Worm (Caenorhabditis elegans) whole organism, L1 larva: ENCODE data around the gene T16H12.3.

Experiments used
- C04F5.9 ChIP-seq: sonication (generic microtip); optimal IDR thresholded peaks from 2 replicates; lab custom pipeline; 2016; ENCODE audit warnings: missing genetic modification characterization, missing compliant biosample characterization
- C34B4.2 ChIP-seq: sonication (generic microtip); optimal IDR thresholded peaks from 2 replicates; lab custom pipeline; 2017; ENCODE audit warnings: mild to moderate bottlenecking, missing genetic modification characterization, missing compliant biosample characterization
- F16B12.6 ChIP-seq: fragments of 150-350 bp; optimal IDR thresholded peaks from 2 replicates; lab custom pipeline; 2014; ENCODE audit warnings: missing biosample characterization, missing genetic modification characterization
- Y116A8C.19 ChIP-seq: sonication (generic microtip); optimal IDR thresholded peaks from 2 replicates; lab custom pipeline; 2016; ENCODE audit warnings: missing compliant biosample characterization, missing genetic modification characterization, borderline replicate concordance
- aha-1 ChIP-seq: fragments of 150-350 bp; optimal IDR thresholded peaks from 2 replicates; lab custom pipeline; 2014; ENCODE audit warnings: missing biosample characterization, missing genetic modification characterization
- aly-2 ChIP-seq: fragments of 150-350 bp; optimal IDR thresholded peaks from 2 replicates; lab custom pipeline; 2014; ENCODE audit warnings: missing biosample characterization, missing genetic modification characterization
- ceh-90 ChIP-seq: sonication (generic microtip); optimal IDR thresholded peaks from 2 replicates; lab custom pipeline; 2016; ENCODE audit warnings: missing genetic modification characterization, missing compliant biosample characterization
- ces-1 ChIP-seq: fragments of 150-350 bp; optimal IDR thresholded peaks from 2 replicates; lab custom pipeline; 2014; ENCODE audit warnings: missing biosample characterization, missing genetic modification reagents, missing genetic modification characterization
- dpl-1 ChIP-seq, 3 experiments: fragments of 150-350 bp in 2 of 3; sonication (generic microtip) in 1 of 3; optimal IDR thresholded peaks; 2 replicates each; lab custom pipeline; 2014 to 2017; ENCODE audit warnings: missing biosample characterization in 3 of 3, missing genetic modification characterization in 3 of 3, missing genetic modification reagents in 3 of 3
- efl-1 ChIP-seq, 4 experiments: fragments of 150-350 bp; optimal IDR thresholded peaks in 3 of 4; peaks in 1 of 4; 1 replicate in 1 of 4; 2 replicates in 3 of 4; lab custom pipeline; 2014; ENCODE audit warnings: missing biosample characterization in 2 of 4, missing genetic modification characterization in 2 of 4, missing genetic modification reagents in 2 of 4
- egl-13 ChIP-seq: sonication (generic microtip); optimal IDR thresholded peaks from 2 replicates; lab custom pipeline; 2016; ENCODE audit warnings: missing genotype, missing genetic modification reagents, missing genetic modification characterization, missing compliant biosample characterization
- egl-27 ChIP-seq, 2 experiments: fragments of 150-350 bp in 1 of 2; sonication (generic microtip); optimal IDR thresholded peaks; 3 replicates each; lab custom pipeline; 2017 to 2018; ENCODE audit warnings: missing biosample characterization in 2 of 2, missing genetic modification characterization in 2 of 2, missing genetic modification reagents in 2 of 2
- fkh-4 ChIP-seq: sonication (generic microtip); optimal IDR thresholded peaks from 2 replicates; lab custom pipeline; 2016; ENCODE audit warnings: missing compliant biosample characterization, missing genetic modification characterization, borderline replicate concordance
- grh-1 ChIP-seq: fragments of 200-800 bp; sonication (Bioruptor generic); IDR thresholded peaks from 2 replicates; pipeline ENCODE4 v1.3.6; 2022; ENCODE audit warnings: missing genetic modification reagents, missing genetic modification characterization, missing compliant biosample characterization
- hlh-17 ChIP-seq: fragments of 200-800 bp; sonication (Bioruptor generic); optimal IDR thresholded peaks from 2 replicates; lab custom pipeline; 2018; ENCODE audit warnings: missing genetic modification characterization, mild to moderate bottlenecking, missing compliant biosample characterization, moderate library complexity, borderline replicate concordance
- isw-1 ChIP-seq: fragments of 200-800 bp; sonication (Bioruptor generic); IDR thresholded peaks from 2 replicates; pipeline ENCODE4 v1.3.6; 2022; ENCODE audit warnings: missing genetic modification characterization, missing compliant biosample characterization
- jun-1 ChIP-seq: fragments of 150-350 bp; optimal IDR thresholded peaks from 2 replicates; lab custom pipeline; 2014; ENCODE audit warnings: missing biosample characterization, missing genetic modification reagents, missing genetic modification characterization
- lin-13 ChIP-seq: fragments of 150-350 bp; optimal IDR thresholded peaks from 2 replicates; lab custom pipeline; 2014; ENCODE audit warnings: missing biosample characterization, missing genetic modification reagents, missing genetic modification characterization
- lin-14 ChIP-seq: fragments of 200-800 bp; sonication (Bioruptor generic); optimal IDR thresholded peaks from 2 replicates; lab custom pipeline; 2018; ENCODE audit warnings: mild to moderate bottlenecking, missing genetic modification characterization, moderate library complexity, missing compliant biosample characterization
- lin-35 ChIP-seq, 2 experiments: fragments of 150-350 bp; optimal IDR thresholded peaks; 2 replicates each; lab custom pipeline; 2014; ENCODE audit warnings: missing biosample characterization in 2 of 2, missing genetic modification characterization in 2 of 2, missing genetic modification reagents in 2 of 2
- lin-39 ChIP-seq: fragments of 150-350 bp; optimal IDR thresholded peaks from 2 replicates; lab custom pipeline; 2014; ENCODE audit warnings: missing biosample characterization, missing genetic modification reagents, missing genetic modification characterization
- mab-9 ChIP-seq: fragments of 200-800 bp; sonication (Bioruptor generic); IDR thresholded peaks from 2 replicates; pipeline ENCODE4 v1.3.6; 2022; ENCODE audit warnings: missing genetic modification reagents, missing genetic modification characterization, missing compliant biosample characterization
- mep-1 ChIP-seq: fragments of 150-350 bp; optimal IDR thresholded peaks from 2 replicates; lab custom pipeline; 2014; ENCODE audit warnings: missing biosample characterization, missing genetic modification characterization
- nhr-11 ChIP-seq: fragments of 150-350 bp; optimal IDR thresholded peaks from 2 replicates; lab custom pipeline; 2014; ENCODE audit warnings: missing biosample characterization, missing genetic modification characterization
- nhr-19 ChIP-seq: fragments of 200-800 bp; sonication (Bioruptor generic); conservative IDR thresholded peaks from 2 replicates; pipeline ENCODE4 v1.3.6; 2022; ENCODE audit warnings: missing genetic modification characterization, missing compliant biosample characterization
- nhr-20 ChIP-seq: sonication (generic microtip); optimal IDR thresholded peaks from 2 replicates; lab custom pipeline; 2016; ENCODE audit warnings: mild to moderate bottlenecking, missing genetic modification characterization, missing compliant biosample characterization
- nhr-237 ChIP-seq: fragments of 150-350 bp; optimal IDR thresholded peaks from 2 replicates; lab custom pipeline; 2014; ENCODE audit warnings: missing biosample characterization, missing genetic modification characterization
- nhr-28 ChIP-seq: fragments of 150-350 bp; optimal IDR thresholded peaks from 2 replicates; lab custom pipeline; 2014; ENCODE audit warnings: missing biosample characterization, missing genetic modification characterization
- nhr-85 ChIP-seq: sonication (generic microtip); peaks from one replicate; lab custom pipeline; 2016; ENCODE audit warnings: missing genetic modification characterization, inconsistent platforms, missing compliant biosample characterization
- pax-3 ChIP-seq: fragments of 200-800 bp; sonication (Bioruptor generic); optimal IDR thresholded peaks from 2 replicates; lab custom pipeline; 2018; ENCODE audit warnings: mild to moderate bottlenecking, missing genetic modification characterization, moderate library complexity, missing compliant biosample characterization
- snu-23 ChIP-seq: sonication (generic microtip); optimal IDR thresholded peaks from 2 replicates; lab custom pipeline; 2016; ENCODE audit warnings: missing genetic modification characterization, missing compliant biosample characterization
- sup-37 ChIP-seq: fragments of 200-800 bp; sonication (Bioruptor generic); optimal IDR thresholded peaks from 2 replicates; lab custom pipeline; 2018; ENCODE audit warnings: mild to moderate bottlenecking, missing genetic modification characterization, missing compliant biosample characterization
- tbx-2 ChIP-seq: sonication (generic microtip); optimal IDR thresholded peaks from 2 replicates; lab custom pipeline; 2016; ENCODE audit warnings: missing genetic modification characterization, missing compliant biosample characterization
- unc-30 ChIP-seq: sonication (generic microtip); optimal IDR thresholded peaks from 2 replicates; lab custom pipeline; 2017; ENCODE audit warnings: missing biosample characterization, missing genetic modification characterization
- vab-15 ChIP-seq: sonication (generic microtip); optimal IDR thresholded peaks from 2 replicates; lab custom pipeline; 2017; ENCODE audit warnings: missing genotype, mild to moderate bottlenecking, missing genetic modification characterization, missing compliant biosample characterization
- xbp-1 ChIP-seq: sonication (generic microtip); optimal IDR thresholded peaks from 2 replicates; lab custom pipeline; 2016; ENCODE audit warnings: missing genetic modification characterization, missing compliant biosample characterization
- ztf-11 ChIP-seq, 2 experiments: sonication (generic microtip); optimal IDR thresholded peaks; 2 replicates each; lab custom pipeline; 2016 to 2017; ENCODE audit warnings: missing genetic modification characterization in 2 of 2, missing biosample characterization in 1 of 2, missing compliant biosample characterization in 1 of 2
- ztf-4 ChIP-seq: fragments of 150-350 bp; optimal IDR thresholded peaks from 2 replicates; lab custom pipeline; 2014; ENCODE audit warnings: missing biosample characterization, missing genetic modification characterization

Gene T16H12.3

DNA sequence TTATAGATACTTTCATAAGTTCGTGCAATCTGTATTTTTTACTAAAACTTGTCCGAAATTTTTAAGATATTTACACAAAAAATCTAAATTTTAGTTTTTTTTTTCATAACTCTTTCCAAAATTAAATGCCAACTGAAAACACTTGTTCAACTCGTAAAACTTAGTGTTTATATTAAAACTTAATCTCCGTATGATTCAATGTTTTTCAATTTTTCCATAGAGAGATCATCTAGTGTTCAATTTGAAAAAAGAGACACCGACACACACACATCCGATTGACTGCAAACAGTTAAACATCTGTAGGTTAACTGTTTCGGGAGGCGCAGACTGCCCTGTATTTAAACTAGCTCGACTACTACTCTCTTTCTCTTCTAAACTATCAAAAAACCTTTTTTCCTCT, 25.9 kb upstream of the T16H12.3 start, which contains the start of gene T16H12.9:
T16H12.9 (plus strand) TSS at position 301 of the 400 bp plus-strand sequence.
- TF ChIP-seq nhr-19 (GFP tag; lab: Robert Waterston, UW) (no peak), nhr-28 (no peak), fkh-4 (tag; lab: Kevin White, UChicago) (no peak), mep-1 (tag; lab: Kevin White, UChicago) (no peak), jun-1 (tag; lab: Kevin White, UChicago) (no peak), Y116A8C.19 (tag; lab: Kevin White, UChicago) (no peak), aha-1 (no peak), nhr-11 (tag; lab: Kevin White, UChicago) (no peak), F16B12.6 (tag; lab: Kevin White, UChicago) (no peak), lin-39 (no peak), nhr-237 (no peak), xbp-1 (no peak), aly-2 (tag; lab: Kevin White, UChicago) (no peak), tbx-2 (no peak), egl-27 (tag; optimal IDR thresholded peaks at IDR 0.05; lab: Kevin White, UChicago) (no peak), unc-30 (tag; lab: Kevin White, UChicago) (no peak), sup-37 (GFP tag; lab: Kevin White, UChicago) (no peak), ztf-4 (tag; lab: Kevin White, UChicago) (no peak)

DNA sequence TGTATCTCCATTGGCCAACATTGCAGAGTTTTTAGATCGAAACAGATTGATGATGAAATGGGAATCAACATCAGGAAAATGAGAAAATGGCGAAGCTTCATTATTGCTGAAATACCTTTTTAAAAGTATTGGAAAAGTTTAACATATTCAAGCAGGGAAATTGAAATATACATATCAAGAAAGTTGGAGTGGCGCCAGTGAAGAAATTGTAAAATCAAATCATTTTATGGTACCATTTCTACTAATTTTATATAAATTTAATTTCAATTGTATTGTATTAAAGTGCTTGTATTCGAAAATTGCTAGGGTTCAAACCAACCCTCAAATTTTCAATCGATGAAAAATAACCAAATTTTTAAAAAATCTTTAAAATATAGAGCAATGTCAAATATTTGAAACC, 23.3 kb upstream of the T16H12.3 start, which contains the start of gene srt-55:
srt-55 (minus strand) TSS at position 101 of the 400 bp plus-strand sequence.
- TF ChIP-seq grh-1 = no peak
- TF ChIP-seq unc-30 (tag; lab: Kevin White, UChicago) = no peak
- no peak for TF ChIP-seq vab-15 (tag; lab: Kevin White, UChicago)
- no peak for TF ChIP-seq ces-1 (GFP tag; lab: Kevin White, UChicago)
- TF ChIP-seq mab-9 (GFP tag; lab: Robert Waterston, UW) = no peak
- TF ChIP-seq ztf-11 (tag; optimal IDR thresholded peaks at IDR 0.05; lab: Kevin White, UChicago) = no peak
- TF ChIP-seq lin-13 (GFP tag; lab: Kevin White, UChicago) = no peak
- TF ChIP-seq, all 84 proteins: peak for 0

DNA sequence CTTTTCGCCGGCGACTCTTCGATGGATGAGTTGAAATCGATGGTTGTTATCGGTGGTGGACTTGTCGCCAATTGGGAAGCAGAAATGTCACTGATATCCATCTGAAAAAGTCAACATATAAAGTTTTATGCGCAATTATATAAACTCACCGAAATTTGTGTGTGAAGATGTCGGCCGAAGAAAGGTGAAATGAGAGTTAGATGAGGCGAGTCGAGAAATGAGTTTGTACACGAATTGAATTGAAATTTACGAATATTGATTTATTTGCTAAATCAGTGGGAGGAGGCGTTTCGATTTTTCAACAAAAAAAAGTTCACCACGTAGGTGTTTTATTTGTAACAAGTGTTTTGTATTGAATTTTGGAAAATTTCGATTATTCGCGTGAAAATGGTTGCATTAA, 18.3 kb upstream of the T16H12.3 start, which contains the start of gene kel-10:
kel-10 (minus strand) TSS at position 101 of the 400 bp plus-strand sequence.
- TF ChIP-seq lin-13 (GFP tag; lab: Kevin White, UChicago) (no peak), nhr-85 (no peak), C04F5.9 (tag; lab: Kevin White, UChicago) (no peak), hlh-17 (GFP tag; lab: Kevin White, UChicago) (no peak), dpl-1 (GFP tag; optimal IDR thresholded peaks at IDR 0.05; lab: Kevin White, UChicago) (no peak), lin-35 (GFP tag; optimal IDR thresholded peaks at IDR 0.05; lab: Kevin White, UChicago) (no peak), efl-1 (optimal IDR thresholded peaks at IDR 0.05; lab: Kevin White, UChicago) (no peak), efl-1 (GFP tag; optimal IDR thresholded peaks at IDR 0.05 in 1 of 2; lab: Kevin White, UChicago) (no peak), ceh-90 (tag; lab: Kevin White, UChicago) (no peak), isw-1 (no peak), C34B4.2 (tag; lab: Kevin White, UChicago) (no peak), mab-9 (GFP tag; lab: Robert Waterston, UW) (no peak), nhr-237 (no peak), xbp-1 (no peak), snu-23 (no peak), lin-14 (GFP tag; lab: Kevin White, UChicago) (no peak), sup-37 (GFP tag; lab: Kevin White, UChicago) (no peak), lin-39 (no peak), pax-3 (tag; lab: Kevin White, UChicago) (no peak), nhr-28 (no peak)

DNA sequence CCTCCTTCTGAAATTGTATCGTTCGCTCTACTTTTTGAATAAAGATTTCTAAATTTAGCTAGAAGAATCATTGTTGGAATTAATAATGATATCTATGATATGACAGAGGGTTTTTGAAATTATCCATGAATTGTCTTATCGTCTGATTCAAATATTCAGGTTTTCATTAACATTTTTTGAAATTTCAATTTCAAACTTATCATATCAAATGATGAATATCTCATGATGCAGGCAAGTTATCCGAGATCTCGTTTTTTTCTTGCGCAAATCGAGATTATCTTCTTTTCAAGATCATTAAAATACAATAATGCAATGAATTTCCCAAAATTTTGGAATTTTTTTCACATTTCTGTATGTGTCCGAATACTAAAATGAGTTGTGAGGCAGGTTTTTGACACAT, 14.9 kb upstream of the T16H12.3 start, which contains the start of gene spop-1:
spop-1 (minus strand) TSS at position 101 of the 400 bp plus-strand sequence.
- TF ChIP-seq lin-39 (no peak), egl-13 (no peak), nhr-20 (tag; lab: Kevin White, UChicago) (no peak)
